Fruit fly (Drosophila melanogaster): ENCODE data around the gene dmrt99B.

dmrt99B gene

dm6 chr3R:29651488-29651887 is 40.9 kb upstream of the dmrt99B start (continued):
- peak; percentile 22; the same call in 1 of the 2 replicates for TF ChIP-seq sisA (GFP tag; IDR thresholded peaks at IDR 0.05)
- peak; percentile 41; the same call in 1 of the 3 replicates for TF ChIP-seq CG11456 (GFP tag; IDR thresholded peaks at IDR 0.05)
- no peak for TF ChIP-seq ro (GFP tag; IDR thresholded peaks at IDR 0.05)
- TF ChIP-seq crp (GFP tag; optimal IDR thresholded peaks at IDR 0.05) = no peak
- TF ChIP-seq unpg (GFP tag; optimal IDR thresholded peaks at IDR 0.05) = peak; percentile 16
- no peak for TF ChIP-seq CG6272 (GFP tag; IDR thresholded peaks at IDR 0.05)
- TF ChIP-seq tio (GFP tag; optimal IDR thresholded peaks at IDR 0.05) = peak; percentile 4
- no peak for TF ChIP-seq CG4328 (GFP tag; optimal IDR thresholded peaks at IDR 0.05)
- no peak for TF ChIP-seq CG10543 (GFP tag; optimal IDR thresholded peaks at IDR 0.05)
- no peak for TF ChIP-seq Doc2 (GFP tag; IDR thresholded peaks at IDR 0.05)
- peak; percentile 24 for TF ChIP-seq CG9817 (tag; optimal IDR thresholded peaks at IDR 0.05)
- TF ChIP-seq CG13296 (GFP tag; optimal IDR thresholded peaks at IDR 0.05) = peak; percentile 35
- peak; percentile 30; the same call in 1 of the 2 replicates for TF ChIP-seq CG14441 (GFP tag; IDR thresholded peaks at IDR 0.05)
- TF ChIP-seq E2f1 (GFP tag; IDR thresholded peaks at IDR 0.05) = peak; percentile 29; the same call in 1 of the 2 replicates
- TF ChIP-seq dmrt99B (tag; optimal IDR thresholded peaks at IDR 0.05) = peak; percentile 73
- TF ChIP-seq CG10366 (GFP tag; IDR thresholded peaks at IDR 0.05) = peak; percentile 18; the same call in 1 of the 2 replicates
- TF ChIP-seq Hr39 (optimal IDR thresholded peaks at IDR 0.05) = no peak
- TF ChIP-seq lab (GFP tag; optimal IDR thresholded peaks at IDR 0.05) = peak; percentile 80
- peak; percentile 39 for TF ChIP-seq grau (tag; optimal IDR thresholded peaks at IDR 0.05)
- TF ChIP-seq CG32532 (GFP tag; IDR thresholded peaks at IDR 0.05) = peak; percentile 49; the same call in 1 of the 2 replicates
- peak; percentile 1 to 34 for TF ChIP-seq dpn (GFP tag; optimal IDR thresholded peaks at IDR 0.05)
- peak; percentile 29 for TF ChIP-seq HHEX (GFP tag; optimal IDR thresholded peaks at IDR 0.05)
- peak; percentile 44 for TF ChIP-seq CG12071 (GFP tag; optimal IDR thresholded peaks at IDR 0.05)
- no peak for TF ChIP-seq klu (GFP tag; IDR thresholded peaks at IDR 0.05)
- no peak for TF ChIP-seq her (GFP tag; optimal IDR thresholded peaks at IDR 0.05)
- TF ChIP-seq CG6765 (GFP tag; optimal IDR thresholded peaks at IDR 0.05) = peak; percentile 9
- TF ChIP-seq chm (GFP tag; IDR thresholded peaks at IDR 0.05) = no peak
- peak; percentile 31 for TF ChIP-seq az2 (GFP tag; optimal IDR thresholded peaks at IDR 0.05)
- no peak for TF ChIP-seq CG16863 (GFP tag; optimal IDR thresholded peaks at IDR 0.05)
- TF ChIP-seq CG4617 (GFP tag; optimal IDR thresholded peaks at IDR 0.05; ENCODE audit: borderline replicate concordance) = no peak
- peak; percentile 59; the same call in 1 of the 2 replicates for TF ChIP-seq Atf6 (GFP tag; IDR thresholded peaks at IDR 0.05)
- TF ChIP-seq gt (GFP tag; IDR thresholded peaks at IDR 0.05) = no peak
- no peak for TF ChIP-seq slp2 (GFP tag; optimal IDR thresholded peaks at IDR 0.05)
- 0 out of 2 replicates have a peak, but pooled peaks have one; percentile 17 for TF ChIP-seq Nf-YA (GFP tag; IDR thresholded peaks at IDR 0.05)
- TF ChIP-seq phol (tag; optimal IDR thresholded peaks at IDR 0.05) = peak; percentile 6
- TF ChIP-seq CG8388 (GFP tag; optimal IDR thresholded peaks at IDR 0.05) = peak; percentile 14
- peak; percentile 74 for TF ChIP-seq row (GFP tag; IDR thresholded peaks at IDR 0.05)
- peak; percentile 35 for TF ChIP-seq CG12391 (tag; optimal IDR thresholded peaks at IDR 0.05)
- TF ChIP-seq CG3847 (GFP tag; IDR thresholded peaks at IDR 0.05) = no peak
- TF ChIP-seq lmd (GFP tag; IDR thresholded peaks at IDR 0.05) = peak; percentile 50
- TF ChIP-seq seq (GFP tag; IDR thresholded peaks at IDR 0.05) = peak; percentile 58; the same call in 1 of the 2 replicates
- TF ChIP-seq CG18619 (GFP tag; optimal IDR thresholded peaks at IDR 0.05) = peak; percentile 2
- TF ChIP-seq CG8359 (GFP tag; optimal IDR thresholded peaks at IDR 0.05; ENCODE audit: borderline replicate concordance) = no peak
- peak; percentile 16; the same call in 1 of the 3 replicates for TF ChIP-seq Aef1 (GFP tag; IDR thresholded peaks at IDR 0.05)
- TF ChIP-seq dan (GFP tag; IDR thresholded peaks at IDR 0.05) = no peak
- TF ChIP-seq Asciz (GFP tag; optimal IDR thresholded peaks at IDR 0.05) = peak; percentile 9
- TF ChIP-seq Adf1 (GFP tag; IDR thresholded peaks at IDR 0.05) = no peak
- TF ChIP-seq CG8290 (GFP tag; optimal IDR thresholded peaks at IDR 0.05) = no peak
- peak in 1 of 2 experiments; percentile 41 for TF ChIP-seq CG8290 (tag; optimal IDR thresholded peaks at IDR 0.05)
- no peak for TF ChIP-seq CG9797 (GFP tag; optimal IDR thresholded peaks at IDR 0.05)
- peak; percentile 23; the same call in 1 of the 2 replicates for TF ChIP-seq MBD-R2 (GFP tag; IDR thresholded peaks at IDR 0.05)

Data from whole organism, embryonic.